Worm (Caenorhabditis elegans): ENCODE measurements around the gene W03A5.2.

The W03A5.2 gene

DNA sequence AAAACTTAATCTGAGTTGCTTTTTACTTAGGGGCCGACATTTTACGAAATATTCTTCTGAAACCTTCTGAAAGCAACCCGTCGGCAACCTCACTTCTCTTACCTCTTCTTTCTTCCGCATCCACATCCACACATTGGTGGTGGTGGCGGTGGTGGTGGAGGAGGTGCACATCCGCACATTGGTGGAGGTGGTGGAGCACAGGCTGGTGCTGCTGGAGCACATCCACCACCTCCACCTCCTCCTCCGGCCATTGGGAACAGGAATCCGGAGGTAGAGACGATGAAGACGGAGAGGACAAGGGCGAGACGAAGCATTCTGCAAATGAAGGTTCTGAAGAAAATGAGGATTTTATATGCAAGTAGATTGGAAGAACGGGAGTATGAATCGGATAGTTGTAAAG lies 7.8 kb downstream of the W03A5.2 start, which contains the start of gene grl-22:
grl-22 (minus strand) TSS at position 332 of the 400 bp plus-strand sequence.
- TF ChIP-seq fkh-10 (GFP tag; optimal IDR thresholded peaks at IDR 0.05) = no peak
- TF ChIP-seq aly-2 (tag; optimal IDR thresholded peaks at IDR 0.05) = no peak
- TF ChIP-seq hmg-11 (tag; optimal IDR thresholded peaks at IDR 0.05) = no peak
- TF ChIP-seq lsy-12 (tag; optimal IDR thresholded peaks at IDR 0.05) = no peak
- TF ChIP-seq nhr-28 (tag; optimal IDR thresholded peaks at IDR 0.05) = no peak
- TF ChIP-seq nfya-1 (tag; optimal IDR thresholded peaks at IDR 0.05; ENCODE audit: insufficient read depth) = no peak
- no peak for TF ChIP-seq R02D3.7 (tag; optimal IDR thresholded peaks at IDR 0.05)
- no peak for TF ChIP-seq ama-1 (optimal IDR thresholded peaks at IDR 0.05)
- TF ChIP-seq tbx-2 (tag; optimal IDR thresholded peaks at IDR 0.05) = no peak
- no peak for TF ChIP-seq pqm-1 (tag; optimal IDR thresholded peaks at IDR 0.05)
- TF ChIP-seq ceh-28 (tag; optimal IDR thresholded peaks at IDR 0.05) = no peak
- TF ChIP-seq nhr-67 (tag; optimal IDR thresholded peaks at IDR 0.05) = no peak
- no peak for TF ChIP-seq ceh-82 (tag; optimal IDR thresholded peaks at IDR 0.05)

DNA sequence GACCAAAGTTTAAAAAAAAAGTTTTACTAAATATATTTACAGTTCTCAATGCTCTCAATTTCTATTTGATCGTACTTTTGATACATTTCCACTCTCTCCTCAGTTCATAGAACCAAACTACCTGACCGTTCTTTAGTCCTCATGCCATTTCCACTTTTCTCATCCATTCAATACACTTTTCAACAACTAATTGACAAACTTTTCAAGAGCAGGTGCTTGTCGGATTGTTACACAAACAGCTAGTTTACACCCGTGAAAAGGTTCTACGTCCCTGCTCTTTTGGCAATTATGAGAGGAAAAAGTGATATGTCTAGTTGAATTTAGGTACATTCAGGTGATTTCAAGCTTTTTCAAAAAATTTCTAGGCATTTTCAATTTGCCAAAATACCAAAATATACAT lies 12.1 kb downstream of the W03A5.2 start:
- TF ChIP-seq nhr-76 (tag; optimal IDR thresholded peaks at IDR 0.05) = no peak
- TF ChIP-seq pha-4 (tag; optimal IDR thresholded peaks at IDR 0.05) = peak; percentile 43

DNA sequence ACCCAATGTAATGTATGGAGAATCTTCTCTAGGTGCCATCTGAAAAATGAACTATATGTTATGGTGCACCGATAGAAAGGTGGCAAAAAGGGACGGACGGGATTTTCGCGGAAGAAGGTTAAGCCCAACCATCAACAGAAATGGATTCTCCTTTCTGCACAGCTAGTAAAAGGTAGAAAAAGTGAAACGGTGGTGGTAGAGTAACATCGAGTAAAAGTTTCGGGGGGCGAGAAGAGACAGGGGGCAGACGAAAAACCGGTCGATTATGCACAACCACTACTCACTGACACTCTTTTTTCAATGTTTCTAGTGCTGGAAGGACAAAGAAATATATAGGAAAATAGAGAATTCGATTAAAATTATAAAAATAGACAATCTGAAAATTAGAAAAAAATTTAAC lies 13.7 kb downstream of the W03A5.2 start:
- TF ChIP-seq fkh-10 (GFP tag; optimal IDR thresholded peaks at IDR 0.05) (no peak), skn-1 (tag; optimal IDR thresholded peaks at IDR 0.05) (no peak), nhr-76 (tag; optimal IDR thresholded peaks at IDR 0.05) (no peak), ama-1 (optimal IDR thresholded peaks at IDR 0.05) (peak; percentile 19)

DNA sequence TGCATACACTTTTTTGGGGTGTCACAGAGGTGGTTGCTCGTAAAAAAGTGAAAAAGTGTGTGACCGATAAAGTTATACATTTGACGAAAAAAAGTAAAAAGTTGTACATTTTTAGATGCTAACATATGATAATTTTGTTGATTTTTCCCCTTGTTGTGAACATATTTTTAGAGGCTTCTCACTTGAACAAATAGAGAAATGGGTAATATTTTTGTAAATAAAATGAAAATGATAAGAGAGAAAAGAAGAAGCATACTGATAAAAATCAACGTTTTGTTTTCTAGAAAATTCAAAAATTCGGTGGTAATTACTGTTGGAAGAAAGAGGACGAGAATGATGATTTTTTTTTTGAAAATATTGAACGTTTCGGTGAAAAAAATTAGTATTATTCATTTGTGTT lies 14.4 kb downstream of the W03A5.2 start:
- TF ChIP-seq elt-2 (tag; optimal IDR thresholded peaks at IDR 0.05) = peak; percentile 72
- TF ChIP-seq pha-4 (tag; optimal IDR thresholded peaks at IDR 0.05) = peak; percentile 91
- TF ChIP-seq lin-15B (tag; optimal IDR thresholded peaks at IDR 0.05) = no peak

DNA sequence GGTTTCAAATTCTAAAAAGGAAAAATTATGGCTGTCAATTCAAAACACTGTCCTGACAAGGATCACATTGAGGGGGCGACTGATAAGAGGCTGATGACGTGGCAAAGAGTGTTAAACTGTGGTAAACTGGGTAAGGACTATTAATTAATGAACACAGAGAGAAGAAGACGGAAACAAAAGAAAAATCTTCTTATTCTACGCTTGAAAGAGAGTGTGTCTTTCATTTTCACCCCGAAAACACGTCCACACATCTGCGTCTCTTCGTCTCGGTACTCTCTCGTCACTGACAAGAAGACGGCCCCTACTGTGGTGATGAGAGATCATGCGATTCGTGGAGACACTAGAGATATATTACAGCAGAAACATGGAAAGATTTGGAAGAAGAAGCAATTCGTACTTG lies 15.6 kb downstream of the W03A5.2 start:
- TF ChIP-seq elt-2 (tag; optimal IDR thresholded peaks at IDR 0.05) = peak; percentile 66
- TF ChIP-seq nhr-25 (tag; optimal IDR thresholded peaks at IDR 0.05) = peak; percentile 86
- TF ChIP-seq nhr-67 (tag; optimal IDR thresholded peaks at IDR 0.05) = no peak
- TF ChIP-seq nhr-11 (tag; optimal IDR thresholded peaks at IDR 0.05) = no peak
- peak; percentile 45 for TF ChIP-seq nfya-1 (tag; optimal IDR thresholded peaks at IDR 0.05; ENCODE audit: insufficient read depth)
- peak; percentile 48 for TF ChIP-seq pqm-1 (tag; optimal IDR thresholded peaks at IDR 0.05)
- TF ChIP-seq egl-27 (tag; optimal IDR thresholded peaks at IDR 0.05) = peak; percentile 13
- peak; percentile 67 for TF ChIP-seq nhr-43 (tag; optimal IDR thresholded peaks at IDR 0.05; ENCODE audit: poor library complexity, severe bottlenecking)
- TF ChIP-seq hmg-11 (tag; optimal IDR thresholded peaks at IDR 0.05) = peak; percentile 25
- TF ChIP-seq nhr-23 (tag; optimal IDR thresholded peaks at IDR 0.05) = peak; percentile 71
- no peak for TF ChIP-seq ama-1 (optimal IDR thresholded peaks at IDR 0.05)

DNA sequence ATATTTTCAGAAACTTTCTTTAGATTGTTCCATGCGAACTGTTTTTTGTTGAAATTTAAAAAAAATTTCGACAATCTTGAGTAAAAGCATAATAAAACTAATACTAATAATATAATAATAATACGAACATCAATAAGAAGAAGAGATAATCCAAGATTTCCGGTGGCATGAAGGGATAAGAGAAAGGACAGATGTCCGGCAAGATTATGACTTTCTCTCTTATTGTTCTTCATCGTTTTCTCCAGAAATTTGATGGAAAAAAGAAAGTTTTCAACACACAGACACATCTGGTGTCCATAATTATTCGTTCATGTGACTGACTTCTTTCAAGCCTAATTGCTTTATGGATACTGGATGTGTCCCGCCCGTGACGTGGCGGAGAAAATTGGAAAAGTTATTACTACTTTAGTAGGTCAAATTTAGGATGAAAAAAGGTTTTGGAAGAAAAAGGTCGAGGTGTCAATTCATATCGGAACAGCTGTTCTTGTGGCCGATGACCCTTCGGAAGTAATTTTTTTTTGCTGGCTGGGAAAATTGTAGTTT lies 16.8 kb downstream of the W03A5.2 start:
- TF ChIP-seq lin-39 (tag; optimal IDR thresholded peaks at IDR 0.05) = no peak
- TF ChIP-seq elt-2 (tag; optimal IDR thresholded peaks at IDR 0.05) = no peak
- TF ChIP-seq daf-12 (tag; optimal IDR thresholded peaks at IDR 0.05) = no peak
- no peak for TF ChIP-seq jun-1 (tag; optimal IDR thresholded peaks at IDR 0.05)
- peak; percentile 39 for TF ChIP-seq nhr-23 (tag; optimal IDR thresholded peaks at IDR 0.05)
- no peak for TF ChIP-seq zag-1 (tag; optimal IDR thresholded peaks at IDR 0.05)
- TF ChIP-seq egl-27 (tag; optimal IDR thresholded peaks at IDR 0.05) = no peak
- no peak for TF ChIP-seq nhr-67 (tag; optimal IDR thresholded peaks at IDR 0.05)
- TF ChIP-seq egl-5 (tag; optimal IDR thresholded peaks at IDR 0.05) = peak; percentile 12
- no peak for TF ChIP-seq lin-15B (tag; optimal IDR thresholded peaks at IDR 0.05)

DNA sequence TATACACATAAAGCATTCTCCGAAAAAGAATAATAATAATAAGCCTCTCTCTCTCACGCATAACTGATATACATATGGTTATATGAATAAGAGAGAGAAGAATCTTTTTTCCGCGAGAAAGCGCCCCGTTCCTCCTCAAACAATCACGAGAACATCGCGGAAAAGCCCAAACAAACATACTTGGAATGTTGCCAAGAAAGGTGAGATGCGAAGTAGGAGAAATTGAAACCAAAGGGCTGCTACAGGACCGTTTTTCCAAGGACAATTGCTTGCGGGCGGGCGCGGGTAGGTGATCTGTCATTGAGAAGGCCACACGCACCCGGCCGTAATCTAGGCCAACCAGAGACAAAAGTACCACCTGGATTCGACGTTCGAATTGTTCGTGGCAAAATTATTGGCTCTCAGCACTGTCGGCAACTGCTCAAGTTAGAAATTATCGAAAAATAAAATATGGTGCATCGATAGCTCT lies 17.9 kb downstream of the W03A5.2 start, which contains the start of gene dnj-24:
dnj-24 (minus strand) TSS at position 419 of the 469 bp plus-strand sequence.
- TF ChIP-seq nhr-43 (tag; optimal IDR thresholded peaks at IDR 0.05; ENCODE audit: poor library complexity, severe bottlenecking) = peak; percentile 35
- peak; percentile 36 for TF ChIP-seq nhr-23 (tag; optimal IDR thresholded peaks at IDR 0.05)
- no peak for TF ChIP-seq ztf-4 (tag; optimal IDR thresholded peaks at IDR 0.05)
- TF ChIP-seq nhr-25 (tag; optimal IDR thresholded peaks at IDR 0.05) = peak; percentile 73
- TF ChIP-seq elt-1 (tag; optimal IDR thresholded peaks at IDR 0.05) = no peak

All from whole organism, L3 larva.